Fruit fly (Drosophila melanogaster) whole organism, embryonic: ENCODE results near the gene Gss1.

Experiments used
- B-H2 ChIP-seq: fragments of 200-800 bp; sonication (Bioruptor generic); optimal IDR thresholded peaks from 2 replicates; lab custom pipeline; 2018; ENCODE audit warnings: missing biosample characterization, mild to moderate bottlenecking, missing genetic modification characterization
- CG10366 ChIP-seq: fragments of 200-800 bp; sonication (Bioruptor generic); IDR thresholded peaks from 2 replicates; pipeline ENCODE4 v1.3.6; 2022; ENCODE audit warnings: missing biosample characterization, missing genetic modification characterization
- CG11085 ChIP-seq: fragments of 200-800 bp; sonication (Bioruptor generic); IDR thresholded peaks from 2 replicates; pipeline ENCODE4 v1.3.6; 2022; ENCODE audit warnings: missing biosample characterization, missing genetic modification characterization
- CG11247 ChIP-seq: fragments of 200-800 bp; sonication (Bioruptor generic); IDR thresholded peaks from 2 replicates; pipeline ENCODE4 v1.3.6; 2022; ENCODE audit warnings: missing biosample characterization, missing genetic modification characterization
- CG11398 ChIP-seq: fragments of 200-800 bp; sonication (Bioruptor generic); optimal IDR thresholded peaks from 2 replicates; lab custom pipeline; 2016; ENCODE audit warnings: missing biosample characterization, missing genetic modification characterization
- CG12104 ChIP-seq: fragments of 200-800 bp; sonication (Bioruptor generic); optimal IDR thresholded peaks from 3 replicates; lab custom pipeline; 2016; ENCODE audit warnings: missing biosample characterization, missing genetic modification characterization
- CG12219 ChIP-seq: fragments of 200-800 bp; sonication (Bioruptor generic); optimal IDR thresholded peaks from 3 replicates; lab custom pipeline; 2018; ENCODE audit warnings: missing biosample characterization, mild to moderate bottlenecking, missing genetic modification characterization
- CG14667 ChIP-seq: fragments of 200-800 bp; sonication (Bioruptor generic); IDR thresholded peaks from 2 replicates; pipeline ENCODE4 v1.3.6; 2022; ENCODE audit warnings: missing biosample characterization, missing genetic modification characterization
- CG14860 ChIP-seq: fragments of 200-800 bp; sonication (Bioruptor generic); IDR thresholded peaks from 3 replicates; pipeline ENCODE4 v1.3.6; 2022; ENCODE audit warnings: missing biosample characterization, missing genetic modification characterization; ENCODE audit not compliant: partially characterized antibody
- CG15011 ChIP-seq: fragments of 200-800 bp; sonication (Bioruptor generic); optimal IDR thresholded peaks from 3 replicates; lab custom pipeline; 2018; ENCODE audit warnings: missing biosample characterization, mild to moderate bottlenecking, missing genetic modification characterization
- CG17802 ChIP-seq: fragments of 200-800 bp; sonication (Bioruptor generic); optimal IDR thresholded peaks from 2 replicates; lab custom pipeline; 2018; ENCODE audit warnings: missing biosample characterization, mild to moderate bottlenecking, missing genetic modification characterization, moderate library complexity
- CG30020 ChIP-seq: fragments of 200-800 bp; optimal IDR thresholded peaks from 2 replicates; lab custom pipeline; 2019; ENCODE audit warnings: missing biosample characterization, mild to moderate bottlenecking, missing genetic modification characterization, moderate library complexity
- CG30431 ChIP-seq: fragments of 200-800 bp; sonication (Bioruptor generic); optimal IDR thresholded peaks from 2 replicates; lab custom pipeline; 2017; ENCODE audit warnings: missing biosample characterization, missing genetic modification characterization
- CG32532 ChIP-seq: fragments of 200-800 bp; sonication (Bioruptor generic); IDR thresholded peaks from 2 replicates; pipeline ENCODE4 v1.3.6; 2022; ENCODE audit warnings: missing biosample characterization, missing genetic modification characterization
- CG3847 ChIP-seq: fragments of 200-800 bp; sonication (Bioruptor generic); IDR thresholded peaks from 2 replicates; pipeline ENCODE4 v1.3.6; 2022; ENCODE audit warnings: missing biosample characterization, missing genetic modification characterization
- CG4282 ChIP-seq: fragments of 200-800 bp; sonication (Bioruptor generic); optimal IDR thresholded peaks from 2 replicates; lab custom pipeline; 2016; ENCODE audit warnings: missing biosample characterization, missing genetic modification characterization
- CG6791 ChIP-seq: fragments of 200-800 bp; sonication (Bioruptor generic); IDR thresholded peaks from 3 replicates; pipeline ENCODE4 v1.3.6; 2022; ENCODE audit warnings: missing biosample characterization, missing genetic modification characterization; ENCODE audit not compliant: partially characterized antibody
- CG6813 ChIP-seq: fragments of 200-800 bp; sonication (Bioruptor generic); optimal IDR thresholded peaks from 2 replicates; lab custom pipeline; 2017; ENCODE audit warnings: missing biosample characterization, missing genetic modification characterization, mild to moderate bottlenecking, moderate library complexity, missing genetic modification reagents
- CG7745 ChIP-seq: fragments of 200-800 bp; sonication (Bioruptor generic); optimal IDR thresholded peaks from 2 replicates; lab custom pipeline; 2018; ENCODE audit warnings: missing biosample characterization, mild to moderate bottlenecking, missing genetic modification characterization, moderate library complexity
- CG8359 ChIP-seq: fragments of 200-800 bp; sonication (Bioruptor generic); optimal IDR thresholded peaks from 2 replicates; lab custom pipeline; 2017; ENCODE audit warnings: missing biosample characterization, mild to moderate bottlenecking, missing genetic modification characterization, borderline replicate concordance
- Deaf1 ChIP-seq: fragments of 200-800 bp; optimal IDR thresholded peaks from 3 replicates; lab custom pipeline; 2019; ENCODE audit warnings: missing biosample characterization, mild to moderate bottlenecking, missing genetic modification characterization, moderate library complexity
- Eip74EF ChIP-seq, 2 experiments: fragments of 200-800 bp in 1 of 2; fragments of >200 bp in 1 of 2; sonication (Bioruptor generic) in 1 of 2; optimal IDR thresholded peaks; 2 replicates each; lab custom pipeline; 2017 to 2019; ENCODE audit warnings: missing biosample characterization in 2 of 2, missing genetic modification characterization in 2 of 2, mild to moderate bottlenecking in 1 of 2, moderate library complexity in 1 of 2
- Elba2 ChIP-seq: fragments of 200-800 bp; sonication (Bioruptor generic); optimal IDR thresholded peaks from 3 replicates; lab custom pipeline; 2016; ENCODE audit warnings: missing biosample characterization, missing genetic modification characterization
- HHEX ChIP-seq: fragments of 200-800 bp; sonication (Bioruptor generic); optimal IDR thresholded peaks from 3 replicates; lab custom pipeline; 2017; ENCODE audit warnings: missing biosample characterization, mild to moderate bottlenecking, missing genetic modification characterization, missing genetic modification reagents
- Hmr ChIP-seq: fragments of 200-800 bp; sonication (Bioruptor generic); optimal IDR thresholded peaks from 3 replicates; lab custom pipeline; 2017; ENCODE audit warnings: mild to moderate bottlenecking, missing biosample characterization, missing genetic modification reagents, missing genetic modification characterization
- Jarid2 ChIP-seq: fragments of 200-800 bp; sonication (Bioruptor generic); optimal IDR thresholded peaks from 3 replicates; lab custom pipeline; 2017; ENCODE audit warnings: mild to moderate bottlenecking, missing biosample characterization, missing genetic modification reagents, missing genetic modification characterization
- NC2β ChIP-seq: fragments of 200-800 bp; sonication (Bioruptor generic); optimal IDR thresholded peaks from 2 replicates; lab custom pipeline; 2016; ENCODE audit warnings: missing biosample characterization, missing genetic modification characterization
- Rx ChIP-seq: fragments of 200-800 bp; sonication (Bioruptor generic); IDR thresholded peaks from 2 replicates; pipeline ENCODE4 v1.3.6; 2022; ENCODE audit warnings: missing biosample characterization, missing genetic modification characterization
- Sox102F ChIP-seq: fragments of 200-800 bp; sonication (Bioruptor generic); optimal IDR thresholded peaks from 2 replicates; lab custom pipeline; 2018; ENCODE audit warnings: missing biosample characterization, mild to moderate bottlenecking, missing genetic modification characterization, moderate library complexity
- Usf ChIP-seq: fragments of 200-800 bp; sonication (Bioruptor generic); optimal IDR thresholded peaks from 2 replicates; lab custom pipeline; 2017; ENCODE audit warnings: missing genotype, missing biosample characterization, missing genetic modification characterization
- ac ChIP-seq: fragments of 200-800 bp; sonication (Bioruptor generic); optimal IDR thresholded peaks from 3 replicates; lab custom pipeline; 2017; ENCODE audit warnings: missing biosample characterization, mild to moderate bottlenecking, missing genetic modification characterization
- btn ChIP-seq: fragments of 200-800 bp; sonication (Bioruptor generic); optimal IDR thresholded peaks from 2 replicates; lab custom pipeline; 2016; ENCODE audit warnings: missing biosample characterization, missing genetic modification characterization
- ems ChIP-seq: fragments of 200-800 bp; sonication (Bioruptor generic); optimal IDR thresholded peaks from 3 replicates; lab custom pipeline; 2016; ENCODE audit warnings: missing biosample characterization, missing genetic modification characterization
- ewg ChIP-seq: fragments of 200-800 bp; sonication (Bioruptor generic); optimal IDR thresholded peaks from 3 replicates; lab custom pipeline; 2017; ENCODE audit warnings: mild to moderate bottlenecking, missing biosample characterization, missing genetic modification reagents, missing genetic modification characterization
- fd3F ChIP-seq: fragments of 200-800 bp; sonication (Bioruptor generic); optimal IDR thresholded peaks from 2 replicates; lab custom pipeline; 2018; ENCODE audit warnings: missing biosample characterization, mild to moderate bottlenecking, missing genetic modification characterization, moderate library complexity
- gro ChIP-seq: fragments of 200-800 bp; sonication (Bioruptor generic); optimal IDR thresholded peaks from 2 replicates; lab custom pipeline; 2016; ENCODE audit warnings: missing biosample characterization, missing genetic modification characterization
- lab ChIP-seq: fragments of 200-800 bp; sonication (Bioruptor generic); optimal IDR thresholded peaks from 3 replicates; lab custom pipeline; 2017; ENCODE audit warnings: missing biosample characterization, missing genetic modification characterization, mild to moderate bottlenecking, moderate library complexity, missing genetic modification reagents
- mirr ChIP-seq: fragments of 200-800 bp; sonication (Bioruptor generic); optimal IDR thresholded peaks from 3 replicates; lab custom pipeline; 2018; ENCODE audit warnings: missing biosample characterization, mild to moderate bottlenecking, missing genetic modification characterization
- org-1 ChIP-seq: fragments of 200-800 bp; sonication (Bioruptor generic); optimal IDR thresholded peaks from 2 replicates; lab custom pipeline; 2017; ENCODE audit warnings: missing biosample characterization, missing genetic modification characterization
- p53 ChIP-seq: fragments of 200-800 bp; sonication (Bioruptor generic); optimal IDR thresholded peaks from 2 replicates; lab custom pipeline; 2016; ENCODE audit warnings: missing biosample characterization, missing genetic modification characterization
- pho ChIP-seq: fragments of 200-800 bp; sonication (Bioruptor generic); optimal IDR thresholded peaks from 2 replicates; lab custom pipeline; 2016; ENCODE audit warnings: missing biosample characterization, missing genetic modification characterization
- sd ChIP-seq: fragments of 200-800 bp; sonication (Bioruptor generic); optimal IDR thresholded peaks from 3 replicates; lab custom pipeline; 2018; ENCODE audit warnings: missing biosample characterization, mild to moderate bottlenecking, missing genetic modification characterization, moderate library complexity
- shn ChIP-seq: fragments of 200-800 bp; sonication (Bioruptor generic); optimal IDR thresholded peaks from 3 replicates; lab custom pipeline; 2016; ENCODE audit warnings: missing biosample characterization, missing genetic modification characterization
- sima ChIP-seq: fragments of 200-800 bp; sonication (Bioruptor generic); optimal IDR thresholded peaks from 2 replicates; lab custom pipeline; 2016; ENCODE audit warnings: missing biosample characterization, missing genetic modification characterization
- slou ChIP-seq: fragments of 200-800 bp; sonication (Bioruptor generic); optimal IDR thresholded peaks from 3 replicates; lab custom pipeline; 2016; ENCODE audit warnings: missing biosample characterization, missing genetic modification characterization
- ssp ChIP-seq: fragments of 200-800 bp; sonication (Bioruptor generic); IDR thresholded peaks from 2 replicates; pipeline ENCODE4 v1.3.6; 2022; ENCODE audit warnings: missing biosample characterization, missing genetic modification characterization
- ttk ChIP-seq: fragments of 200-800 bp; sonication (Bioruptor generic); IDR thresholded peaks from 2 replicates; pipeline ENCODE4 v2.1.2; 2022; ENCODE audit warnings: missing biosample characterization, missing genetic modification characterization
- zf30C ChIP-seq: fragments of 200-800 bp; sonication (Bioruptor generic); optimal IDR thresholded peaks from 3 replicates; lab custom pipeline; 2018; ENCODE audit warnings: missing biosample characterization, mild to moderate bottlenecking, missing genetic modification characterization

Gene Gss1

dm6 chrX:17910941-17911703, 21.8 kb downstream of the Gss1 start, which contains the start of gene CG6847 (continued):
- TF ChIP-seq p53 (GFP tag; lab: Kevin White, UChicago) = no peak
- peak; percentile 42 for TF ChIP-seq lab (GFP tag; lab: Kevin White, UChicago)
- peak; percentile 40 for TF ChIP-seq HHEX (GFP tag; lab: Kevin White, UChicago)
- TF ChIP-seq CG7745 (tag; lab: Kevin White, UChicago) = no peak
- no peak for TF ChIP-seq mirr (GFP tag; lab: Kevin White, UChicago)
- TF ChIP-seq CG12219 (GFP tag; lab: Kevin White, UChicago) = peak; percentile 15
- TF ChIP-seq sd (tag; lab: Kevin White, UChicago) = peak; percentile 51
- TF ChIP-seq CG14860 (GFP tag; lab: Robert Waterston, UW) = no peak
- TF ChIP-seq org-1 (GFP tag; lab: Kevin White, UChicago) = peak; percentile 52
- TF ChIP-seq ac (GFP tag; lab: Kevin White, UChicago) = peak; percentile 28
- no peak for TF ChIP-seq zf30C (GFP tag; lab: Kevin White, UChicago)
- peak; percentile 46; the same call in 1 of the 2 replicates for TF ChIP-seq CG14667 (GFP tag; lab: Robert Waterston, UW)
- peak; percentile 37; the same call in 1 of the 2 replicates for TF ChIP-seq ssp (GFP tag; lab: Robert Waterston, UW)
- no peak for TF ChIP-seq sima
- TF ChIP-seq ttk (GFP tag; lab: Robert Waterston, UW) = peak; percentile 42; the same call in 1 of the 2 replicates
- peak; percentile 81 for TF ChIP-seq Hmr
- no peak for TF ChIP-seq btn (GFP tag; lab: Kevin White, UChicago)
- TF ChIP-seq B-H2 = no peak
- peak; percentile 69 for TF ChIP-seq CG32532 (GFP tag; lab: Robert Waterston, UW)
- no peak for TF ChIP-seq fd3F
- no peak for TF ChIP-seq CG17802 (tag; lab: Kevin White, UChicago)
- TF ChIP-seq CG3847 = peak; percentile 36
- no peak for TF ChIP-seq NC2β (GFP tag; lab: Kevin White, UChicago)
- TF ChIP-seq CG15011 (GFP tag; lab: Kevin White, UChicago) = no peak
- TF ChIP-seq CG6813 (GFP tag; lab: Kevin White, UChicago) = no peak
- peak; percentile 31; the same call in 1 of the 2 replicates for TF ChIP-seq CG11247 (GFP tag; lab: Robert Waterston, UW)
- TF ChIP-seq gro (GFP tag; lab: Kevin White, UChicago) = no peak
- TF ChIP-seq CG12104 (GFP tag; lab: Kevin White, UChicago) = peak; percentile 52
- peak; percentile 28 for TF ChIP-seq CG30020 (tag; lab: Kevin White, UChicago)
- TF ChIP-seq CG4282 = no peak
- no peak for TF ChIP-seq CG11398 (GFP tag; lab: Kevin White, UChicago)
- peak; percentile 64 for TF ChIP-seq ewg
- TF ChIP-seq Elba2 (GFP tag; lab: Kevin White, UChicago) = no peak
- peak; percentile 60 for TF ChIP-seq Jarid2 (GFP tag; lab: Kevin White, UChicago)
- peak; percentile 47; the same call in 1 of the 3 replicates for TF ChIP-seq CG6791 (GFP tag; lab: Robert Waterston, UW)
- peak; percentile 77 for TF ChIP-seq Sox102F (GFP tag; lab: Kevin White, UChicago)
- TF ChIP-seq CG30431 (GFP tag; lab: Kevin White, UChicago) = peak; percentile 65
- no peak for TF ChIP-seq CG8359 (GFP tag; lab: Kevin White, UChicago)
- peak; percentile 19; the same call in 1 of the 2 replicates for TF ChIP-seq CG10366
- peak in 1 of 2 experiments; percentile 85 for TF ChIP-seq Eip74EF (GFP tag; optimal IDR thresholded peaks at IDR 0.05; lab: Kevin White, UChicago)
- TF ChIP-seq ems = peak; percentile 11
- peak; percentile 98 for TF ChIP-seq Deaf1 (tag; lab: Kevin White, UChicago)
- no peak for TF ChIP-seq shn
- no peak for TF ChIP-seq CG11085 (GFP tag; lab: Robert Waterston, UW)
- peak; percentile 9 for TF ChIP-seq slou
- TF ChIP-seq pho (GFP tag; lab: Kevin White, UChicago) = no peak
- TF ChIP-seq Rx (GFP tag; lab: Robert Waterston, UW) = no peak
- TF ChIP-seq Usf = peak; percentile 54
